Worm (Caenorhabditis elegans) whole organism, young adult: ENCODE data around the gene T26H10.2.

ENCODE experiments used
- Y56A3A.18 ChIP-seq: fragments of 200-800 bp; sonication (Bioruptor generic); IDR thresholded peaks from 2 replicates; pipeline ENCODE4 v1.3.6; 2022; ENCODE audit warnings: missing genetic modification reagents, missing genetic modification characterization, missing compliant biosample characterization
- ets-4 ChIP-seq: fragments of 200-800 bp; sonication (Bioruptor generic); optimal IDR thresholded peaks from 2 replicates; lab custom pipeline; 2018; ENCODE audit warnings: mild to moderate bottlenecking, missing genetic modification characterization, missing compliant biosample characterization
- lin-35 ChIP-seq, 3 experiments: fragments of 150-350 bp in 2 of 3; sonication (generic microtip) in 1 of 3; optimal IDR thresholded peaks; 2 replicates each; lab custom pipeline; 2014 to 2018; ENCODE audit warnings: missing biosample characterization in 3 of 3, missing genetic modification characterization in 3 of 3, missing genetic modification reagents in 3 of 3
- pha-4 ChIP-seq: fragments of 150-350 bp; sonication (generic microtip); optimal IDR thresholded peaks from 2 replicates; lab custom pipeline; 2014; ENCODE audit warnings: missing biosample characterization, missing genetic modification reagents, missing genetic modification characterization

- TF ChIP-seq pha-4 (tag; lab: Kevin White, UChicago): no peak
- TF ChIP-seq ets-4 (GFP tag; lab: Kevin White, UChicago): no peak
- TF ChIP-seq Y56A3A.18 (GFP tag; lab: Robert Waterston, UW): no peak
- no peak for TF ChIP-seq lin-35 (GFP tag; optimal IDR thresholded peaks at IDR 0.05; lab: Kevin White, UChicago)
Measured at ce11 chrV:11421605-11422004, 2.9 kb downstream of the T26H10.2 start, which contains the start of gene des-2.
